Worm (Caenorhabditis elegans): ENCODE data around the gene elks-1.
A peak's percentile ranks its signal among the peaks of the same experiment; 100 is the strongest.

ce11 chrIV:3354757-3355156 lies 4.9 kb upstream of the elks-1 start, which contains the start of gene F42A6.1:
- TF ChIP-seq mdl-1 (tag; optimal IDR thresholded peaks at IDR 0.05) = no peak
- no peak for TF ChIP-seq nhr-77 (tag; optimal IDR thresholded peaks at IDR 0.05)
- no peak for TF ChIP-seq efl-1 (optimal IDR thresholded peaks at IDR 0.05)
- peak in 1 of 2 experiments; percentile 71 for TF ChIP-seq efl-1 (GFP tag; optimal IDR thresholded peaks at IDR 0.05 in 1 of 2)
- no peak for TF ChIP-seq ztf-11 (tag; optimal IDR thresholded peaks at IDR 0.05)
- no peak for TF ChIP-seq elt-2 (tag; optimal IDR thresholded peaks at IDR 0.05)
- TF ChIP-seq zag-1 (tag; optimal IDR thresholded peaks at IDR 0.05) = no peak
